Worm (Caenorhabditis elegans): ENCODE results near the gene zfp-1.

DNA sequence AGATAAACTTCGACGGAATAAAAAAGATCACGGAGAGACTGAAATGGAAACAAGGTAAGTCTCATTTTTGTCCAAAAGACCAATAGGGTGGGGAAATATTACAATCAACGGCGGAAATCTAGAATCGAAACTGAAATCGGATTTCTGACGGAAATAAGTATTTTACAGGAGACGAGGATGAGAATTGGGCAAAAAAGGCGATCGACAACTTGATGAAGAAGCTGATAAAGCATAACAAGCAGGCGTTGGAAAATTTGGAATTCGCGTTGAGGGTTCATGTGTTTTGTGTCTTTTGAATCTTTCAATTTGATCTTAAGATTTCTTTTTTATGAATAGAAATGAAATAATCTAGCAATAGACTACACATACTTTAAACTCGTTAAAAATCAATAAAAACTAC is 40.7 kb upstream of the zfp-1 start, which contains the start of gene ugtp-1:
- TF ChIP-seq him-1 (tag; optimal IDR thresholded peaks at IDR 0.05), result no peak
- TF ChIP-seq W03F9.2 (tag; optimal IDR thresholded peaks at IDR 0.05), result no peak
